Fruit fly (Drosophila melanogaster) whole organism, prepupa: ENCODE results near the gene Hipk.
A peak's percentile ranks its signal among the peaks of the same experiment; 100 is the strongest.

Experiments
- Blimp-1 ChIP-seq: fragments of 200-800 bp; sonication (Bioruptor generic); optimal IDR thresholded peaks from 3 replicates; lab custom pipeline; 2017; ENCODE audit warnings: missing biosample characterization, missing genetic modification characterization, mild to moderate bottlenecking, moderate library complexity, missing genetic modification reagents
- CG10631 ChIP-seq: fragments of 200-800 bp; sonication (Bioruptor generic); optimal IDR thresholded peaks from 2 replicates; lab custom pipeline; 2016; ENCODE audit warnings: missing biosample characterization, missing genetic modification characterization
- CG11294 ChIP-seq: fragments of 200-800 bp; sonication (Bioruptor generic); IDR thresholded peaks from 2 replicates; pipeline ENCODE4 v1.3.6; 2022; ENCODE audit warnings: missing biosample characterization, missing genetic modification characterization
- CG11762 ChIP-seq: fragments of 200-800 bp; sonication (Bioruptor generic); optimal IDR thresholded peaks from 3 replicates; lab custom pipeline; 2016; ENCODE audit warnings: missing biosample characterization, missing genetic modification characterization; ENCODE audit not compliant: insufficient read depth
- CG11902 ChIP-seq: fragments of 200-800 bp; sonication (Bioruptor generic); optimal IDR thresholded peaks from 3 replicates; lab custom pipeline; 2016; ENCODE audit warnings: missing biosample characterization, missing genetic modification characterization
- CG15336 ChIP-seq: fragments of 200-800 bp; sonication (Bioruptor generic); IDR thresholded peaks from 2 replicates; pipeline ENCODE4 v1.3.6; 2022; ENCODE audit warnings: missing biosample characterization, missing genetic modification characterization
- CG1621 ChIP-seq: fragments of 200-800 bp; sonication (Bioruptor generic); optimal IDR thresholded peaks from 3 replicates; lab custom pipeline; 2018; ENCODE audit warnings: missing biosample characterization, mild to moderate bottlenecking, missing genetic modification characterization
- CG16779 ChIP-seq: fragments of 200-800 bp; sonication (Bioruptor generic); optimal IDR thresholded peaks from 3 replicates; lab custom pipeline; 2017; ENCODE audit warnings: missing biosample characterization, mild to moderate bottlenecking, missing genetic modification characterization
- CG3032 ChIP-seq: fragments of 200-800 bp; optimal IDR thresholded peaks from 2 replicates; lab custom pipeline; 2019; ENCODE audit warnings: missing biosample characterization, mild to moderate bottlenecking, missing genetic modification characterization, moderate library complexity
- CG31627 ChIP-seq: fragments of 200-800 bp; sonication (Bioruptor generic); optimal IDR thresholded peaks from 3 replicates; lab custom pipeline; 2016; ENCODE audit warnings: missing biosample characterization, missing genetic modification characterization
- CG32006 ChIP-seq: fragments of 200-800 bp; sonication (Bioruptor generic); optimal IDR thresholded peaks from 3 replicates; lab custom pipeline; 2017; ENCODE audit warnings: missing biosample characterization, mild to moderate bottlenecking, missing genetic modification characterization
- CG3919 ChIP-seq: fragments of 200-800 bp; sonication (Bioruptor generic); optimal IDR thresholded peaks from 3 replicates; lab custom pipeline; 2016; ENCODE audit warnings: missing biosample characterization, missing genetic modification characterization
- CG4318 ChIP-seq: fragments of 200-800 bp; sonication (Bioruptor generic); optimal IDR thresholded peaks from 3 replicates; lab custom pipeline; 2017; ENCODE audit warnings: missing biosample characterization, mild to moderate bottlenecking, missing genetic modification characterization
- CG6163 ChIP-seq: fragments of 200-800 bp; sonication (Bioruptor generic); IDR thresholded peaks from 3 replicates; pipeline ENCODE4 v1.3.6; 2022; ENCODE audit warnings: missing biosample characterization, missing genetic modification characterization
- CG6276 ChIP-seq: fragments of 200-800 bp; sonication (Bioruptor generic); optimal IDR thresholded peaks from 2 replicates; lab custom pipeline; 2017; ENCODE audit warnings: missing biosample characterization, mild to moderate bottlenecking, missing genetic modification characterization
- CG6808 ChIP-seq: fragments of 200-800 bp; sonication (Bioruptor generic); optimal IDR thresholded peaks from 3 replicates; lab custom pipeline; 2017; ENCODE audit warnings: missing biosample characterization, missing genetic modification characterization, mild to moderate bottlenecking, moderate library complexity, missing genetic modification reagents
- CG6854 ChIP-seq: fragments of 200-800 bp; sonication (Bioruptor generic); optimal IDR thresholded peaks from 2 replicates; lab custom pipeline; 2017; ENCODE audit warnings: missing biosample characterization, mild to moderate bottlenecking, missing genetic modification characterization
- CG7368 ChIP-seq: fragments of 200-800 bp; sonication (Bioruptor generic); optimal IDR thresholded peaks from 3 replicates; lab custom pipeline; 2016; ENCODE audit warnings: missing biosample characterization, missing genetic modification characterization
- CG8119 ChIP-seq: fragments of 200-800 bp; sonication (Bioruptor generic); IDR thresholded peaks from 3 replicates; pipeline ENCODE4 v1.3.6; 2022; ENCODE audit warnings: missing biosample characterization, missing genetic modification characterization
- CG8319 ChIP-seq: fragments of 200-800 bp; sonication (Bioruptor generic); optimal IDR thresholded peaks from 3 replicates; lab custom pipeline; 2016; ENCODE audit warnings: missing biosample characterization, missing genetic modification characterization
- CG8632 ChIP-seq: fragments of 200-800 bp; sonication (Bioruptor generic); optimal IDR thresholded peaks from 3 replicates; lab custom pipeline; 2016; ENCODE audit warnings: missing biosample characterization, missing genetic modification characterization
- CG9139 ChIP-seq: fragments of 200-800 bp; sonication (Bioruptor generic); optimal IDR thresholded peaks from 3 replicates; lab custom pipeline; 2017; ENCODE audit warnings: missing biosample characterization, mild to moderate bottlenecking, missing genetic modification characterization
- Eip75B ChIP-seq: fragments of 200-800 bp; sonication (Bioruptor generic); optimal IDR thresholded peaks from 3 replicates; lab custom pipeline; 2016; ENCODE audit warnings: missing biosample characterization, missing genetic modification characterization
- Eip78C ChIP-seq: fragments of 200-800 bp; sonication (Bioruptor generic); peaks from one replicate; lab custom pipeline; 2016; ENCODE audit warnings: missing biosample characterization, missing genetic modification characterization
- Eip93F ChIP-seq: fragments of 200-800 bp; sonication (Bioruptor generic); optimal IDR thresholded peaks from 2 replicates; lab custom pipeline; 2016; ENCODE audit warnings: missing biosample characterization, mild to moderate bottlenecking, missing genetic modification characterization
- Ets21C ChIP-seq: fragments of 200-800 bp; sonication (Bioruptor generic); optimal IDR thresholded peaks from 3 replicates; lab custom pipeline; 2016; ENCODE audit warnings: missing biosample characterization, missing genetic modification characterization
- Gug ChIP-seq: fragments of 200-800 bp; sonication (Bioruptor generic); IDR thresholded peaks from 2 replicates; pipeline ENCODE4 v1.3.6; 2022; ENCODE audit warnings: missing biosample characterization, missing genetic modification characterization
- Hr38 ChIP-seq: sonication (Bioruptor generic); optimal IDR thresholded peaks from 2 replicates; lab custom pipeline; 2016; ENCODE audit warnings: missing biosample characterization, missing genetic modification characterization
- Hr39 ChIP-seq: fragments of 200-800 bp; sonication (Bioruptor generic); optimal IDR thresholded peaks from 2 replicates; lab custom pipeline; 2016; ENCODE audit warnings: missing biosample characterization, missing genetic modification characterization
- Hr4 ChIP-seq: fragments of 200-800 bp; sonication (Bioruptor generic); optimal IDR thresholded peaks from 3 replicates; lab custom pipeline; 2016; ENCODE audit warnings: missing biosample characterization, missing genetic modification characterization
- Lpt ChIP-seq: fragments of 200-800 bp; sonication (Bioruptor generic); optimal IDR thresholded peaks from 3 replicates; lab custom pipeline; 2016; ENCODE audit warnings: missing biosample characterization, missing genetic modification characterization
- Met ChIP-seq: fragments of 200-800 bp; sonication (Bioruptor generic); optimal IDR thresholded peaks from 3 replicates; lab custom pipeline; 2016; ENCODE audit warnings: missing biosample characterization, missing genetic modification characterization
- Smox ChIP-seq: fragments of 200-800 bp; sonication (Bioruptor generic); optimal IDR thresholded peaks from 3 replicates; lab custom pipeline; 2016; ENCODE audit warnings: missing biosample characterization, missing genetic modification characterization
- Sox102F ChIP-seq: fragments of 200-800 bp; sonication (Bioruptor generic); optimal IDR thresholded peaks from 2 replicates; lab custom pipeline; 2016; ENCODE audit warnings: missing biosample characterization, mild to moderate bottlenecking, missing genetic modification characterization
- Sox15 ChIP-seq: fragments of 200-800 bp; sonication (Bioruptor generic); optimal IDR thresholded peaks from 3 replicates; lab custom pipeline; 2016; ENCODE audit warnings: missing biosample characterization, missing genetic modification characterization
- achi ChIP-seq: fragments of 200-800 bp; sonication (Bioruptor generic); optimal IDR thresholded peaks from 3 replicates; lab custom pipeline; 2016; ENCODE audit warnings: missing biosample characterization, missing genetic modification characterization
- acj6 ChIP-seq: fragments of 200-800 bp; sonication (Bioruptor generic); optimal IDR thresholded peaks from 3 replicates; lab custom pipeline; 2016; ENCODE audit warnings: missing biosample characterization, missing genetic modification characterization
- cyc ChIP-seq: fragments of 200-800 bp; sonication (Bioruptor generic); optimal IDR thresholded peaks from 3 replicates; lab custom pipeline; 2016; ENCODE audit warnings: missing biosample characterization, missing genetic modification characterization
- dac ChIP-seq: fragments of 200-800 bp; sonication (Bioruptor generic); optimal IDR thresholded peaks from 2 replicates; lab custom pipeline; 2017; ENCODE audit warnings: missing biosample characterization, mild to moderate bottlenecking, missing genetic modification characterization
- dsx ChIP-seq: fragments of 200-800 bp; optimal IDR thresholded peaks from 3 replicates; lab custom pipeline; 2019; ENCODE audit warnings: missing biosample characterization, mild to moderate bottlenecking, missing genetic modification characterization, moderate library complexity; ENCODE audit not compliant: poor library complexity, severe bottlenecking
- eg ChIP-seq: fragments of 200-800 bp; sonication (Bioruptor generic); IDR thresholded peaks from 3 replicates; pipeline ENCODE4 v1.3.6; 2022; ENCODE audit warnings: missing biosample characterization, missing genetic modification characterization
- esn ChIP-seq: fragments of 200-800 bp; sonication (Bioruptor generic); optimal IDR thresholded peaks from 2 replicates; lab custom pipeline; 2016; ENCODE audit warnings: missing biosample characterization, mild to moderate bottlenecking, missing genetic modification characterization, moderate library complexity
- fd59A ChIP-seq: fragments of 200-800 bp; sonication (Bioruptor generic); optimal IDR thresholded peaks from 2 replicates; lab custom pipeline; 2017; ENCODE audit warnings: missing biosample characterization, mild to moderate bottlenecking, missing genetic modification characterization, missing genetic modification reagents
- lz ChIP-seq: fragments of 200-800 bp; sonication (Bioruptor generic); optimal IDR thresholded peaks from 3 replicates; lab custom pipeline; 2016; ENCODE audit warnings: missing biosample characterization, missing genetic modification characterization
- net ChIP-seq: fragments of 200-800 bp; sonication (Bioruptor generic); optimal IDR thresholded peaks from 3 replicates; lab custom pipeline; 2016; ENCODE audit warnings: missing biosample characterization, missing genetic modification characterization
- pdm3 ChIP-seq: fragments of 200-800 bp; sonication (Bioruptor generic); optimal IDR thresholded peaks from 3 replicates; lab custom pipeline; 2016; ENCODE audit warnings: missing biosample characterization, missing genetic modification characterization
- salr ChIP-seq, 2 experiments: fragments of 200-800 bp; sonication (Bioruptor generic); optimal IDR thresholded peaks; 3 replicates each; lab custom pipeline; 2016 to 2018; ENCODE audit warnings: missing biosample characterization in 2 of 2, missing genetic modification characterization in 2 of 2, mild to moderate bottlenecking in 1 of 2
- spab ChIP-seq: fragments of 200-800 bp; sonication (Bioruptor generic); optimal IDR thresholded peaks from 2 replicates; lab custom pipeline; 2017; ENCODE audit warnings: missing biosample characterization, mild to moderate bottlenecking, missing genetic modification characterization, missing genetic modification reagents
- svp ChIP-seq: fragments of 200-800 bp; sonication (Bioruptor generic); peaks from one replicate; lab custom pipeline; 2016; ENCODE audit warnings: missing biosample characterization, missing genetic modification characterization
- topi ChIP-seq: fragments of 200-800 bp; sonication (Bioruptor generic); optimal IDR thresholded peaks from 3 replicates; lab custom pipeline; 2016; ENCODE audit warnings: missing biosample characterization, missing genetic modification characterization

Gene Hipk

DNA sequence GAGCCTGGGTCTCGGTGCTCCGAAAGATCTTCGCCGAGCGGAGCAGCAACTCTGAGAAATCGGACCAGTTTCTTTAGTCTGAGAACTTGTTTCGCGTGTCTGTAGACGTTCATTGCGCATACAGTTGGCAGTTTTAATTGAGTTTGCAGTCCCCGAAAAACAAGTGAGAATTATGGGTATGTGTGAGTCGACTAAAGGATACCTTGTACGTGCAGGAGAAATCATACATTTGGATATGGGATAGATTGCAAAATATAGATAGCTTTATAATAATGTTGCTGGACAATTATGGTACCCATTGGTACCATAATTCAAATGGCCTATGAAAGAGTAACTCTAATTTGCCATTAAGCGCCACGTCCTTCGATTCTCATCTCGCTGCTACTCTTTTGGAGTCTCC, 9.6 kb downstream of the Hipk start:
- no peak for TF ChIP-seq Eip93F (GFP tag; lab: Kevin White, UChicago)
- peak; percentile 8; the same call in 1 of the 3 replicates for TF ChIP-seq CG6163

DNA sequence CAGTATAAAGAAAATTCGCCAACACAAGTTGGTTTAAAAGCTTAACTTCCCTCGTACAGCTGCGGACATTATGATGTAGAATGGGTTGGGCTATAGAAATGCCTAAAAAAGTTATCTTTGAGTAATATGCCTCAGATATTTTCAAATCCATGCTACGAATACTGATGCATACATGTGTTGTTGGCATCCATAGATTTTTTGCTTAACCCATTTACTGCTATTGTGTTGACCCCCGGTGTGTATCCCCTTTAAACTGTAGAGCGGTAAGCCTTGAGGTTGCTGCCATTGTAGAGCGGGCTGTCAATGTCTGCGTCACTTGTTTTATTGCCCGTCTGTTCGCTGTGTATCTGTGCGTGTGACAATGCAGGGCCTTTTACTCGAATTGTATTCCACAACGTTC, 10.1 kb downstream of the Hipk start:
- TF ChIP-seq svp (GFP tag; lab: Kevin White, UChicago) (peak; percentile 95), CG10631 (GFP tag; lab: Kevin White, UChicago) (peak; percentile 89), CG32006 (GFP tag; lab: Kevin White, UChicago) (peak; percentile 76), Hr4 (peak; percentile 72), Eip75B (GFP tag; lab: Kevin White, UChicago) (peak; percentile 94), CG7368 (GFP tag; lab: Kevin White, UChicago) (peak; percentile 95), Gug (GFP tag; lab: Robert Waterston, UW) (peak; percentile 78), CG6163 (peak; percentile 95), CG8632 (GFP tag; lab: Kevin White, UChicago) (peak; percentile 93), acj6 (peak; percentile 92), CG3919 (GFP tag; lab: Kevin White, UChicago) (peak; percentile 95), CG6276 (peak; percentile 74), topi (GFP tag; lab: Kevin White, UChicago) (peak; percentile 92), Sox102F (peak; percentile 90), CG6808 (GFP tag; lab: Kevin White, UChicago) (peak; percentile 95), CG11762 (GFP tag; lab: Kevin White, UChicago) (peak; percentile 92), salr (GFP tag; optimal IDR thresholded peaks at IDR 0.05; lab: Kevin White, UChicago) (peak; percentile 58 to 96), net (peak; percentile 90), CG16779 (tag; lab: Kevin White, UChicago) (peak; percentile 74), Met (peak; percentile 89), dac (GFP tag; lab: Kevin White, UChicago) (peak; percentile 50), Eip78C (peak; percentile 99), CG8319 (GFP tag; lab: Kevin White, UChicago) (peak; percentile 89), CG11902 (peak; percentile 94), CG11294 (peak; percentile 72), fd59A (GFP tag; lab: Kevin White, UChicago) (peak; percentile 94), Lpt (peak; percentile 49), CG15336 (GFP tag; lab: Robert Waterston, UW) (peak; percentile 88), CG8119 (GFP tag; lab: Robert Waterston, UW) (peak; percentile 78; the same call in 2 of the 3 replicates), Smox (GFP tag; lab: Kevin White, UChicago) (peak; percentile 90), CG6854 (GFP tag; lab: Kevin White, UChicago) (peak; percentile 85), Ets21C (peak; percentile 87), Blimp-1 (GFP tag; lab: Kevin White, UChicago) (peak; percentile 71), dsx (peak; percentile 95), Eip93F (GFP tag; lab: Kevin White, UChicago) (peak; percentile 79), CG31627 (GFP tag; lab: Kevin White, UChicago) (peak; percentile 89), CG1621 (peak; percentile 96), Hr38 (GFP tag; lab: Kevin White, UChicago) (no peak), Hr39 (GFP tag; lab: Kevin White, UChicago) (peak; percentile 91), Sox15 (peak; percentile 94), CG9139 (GFP tag; lab: Kevin White, UChicago) (peak; percentile 96), CG4318 (GFP tag; lab: Kevin White, UChicago) (peak; percentile 46), CG3032 (tag; lab: Kevin White, UChicago) (peak; percentile 92), eg (GFP tag; lab: Robert Waterston, UW) (peak; percentile 91), lz (GFP tag; lab: Kevin White, UChicago) (peak; percentile 91), pdm3 (GFP tag; lab: Kevin White, UChicago) (peak; percentile 93), achi (GFP tag; lab: Kevin White, UChicago) (peak; percentile 89), spab (peak; percentile 91), cyc (peak; percentile 91), esn (GFP tag; lab: Kevin White, UChicago) (peak; percentile 93)
